Worm (Caenorhabditis elegans): ENCODE data around the gene msi-1.

ce11 chrIII:3931423-3931822, 44.8 kb downstream of the msi-1 start, which contains the start of gene F37A8.2:
- no peak for TF ChIP-seq nhr-11 (tag; optimal IDR thresholded peaks at IDR 0.05)
- TF ChIP-seq lin-11 (tag; optimal IDR thresholded peaks at IDR 0.05), result no peak
- no peak for TF ChIP-seq zag-1 (tag; optimal IDR thresholded peaks at IDR 0.05)
- TF ChIP-seq alr-1 (tag; optimal IDR thresholded peaks at IDR 0.05), result no peak
- TF ChIP-seq R02D3.7 (tag; optimal IDR thresholded peaks at IDR 0.05), result no peak
- TF ChIP-seq fos-1 (tag; optimal IDR thresholded peaks at IDR 0.05), result no peak
- no peak for TF ChIP-seq nhr-25 (tag; optimal IDR thresholded peaks at IDR 0.05)
- no peak for TF ChIP-seq egl-27 (tag; optimal IDR thresholded peaks at IDR 0.05)
- TF ChIP-seq lin-39 (tag; optimal IDR thresholded peaks at IDR 0.05), result no peak
- no peak for TF ChIP-seq ama-1 (optimal IDR thresholded peaks at IDR 0.05)
- no peak for TF ChIP-seq nhr-77 (tag; optimal IDR thresholded peaks at IDR 0.05)
- no peak for TF ChIP-seq ztf-11 (tag; optimal IDR thresholded peaks at IDR 0.05)

Measured in whole organism, L2 larva.